Worm (Caenorhabditis elegans): ENCODE measurements around the gene K08E5.6.

K08E5.6 gene

DNA sequence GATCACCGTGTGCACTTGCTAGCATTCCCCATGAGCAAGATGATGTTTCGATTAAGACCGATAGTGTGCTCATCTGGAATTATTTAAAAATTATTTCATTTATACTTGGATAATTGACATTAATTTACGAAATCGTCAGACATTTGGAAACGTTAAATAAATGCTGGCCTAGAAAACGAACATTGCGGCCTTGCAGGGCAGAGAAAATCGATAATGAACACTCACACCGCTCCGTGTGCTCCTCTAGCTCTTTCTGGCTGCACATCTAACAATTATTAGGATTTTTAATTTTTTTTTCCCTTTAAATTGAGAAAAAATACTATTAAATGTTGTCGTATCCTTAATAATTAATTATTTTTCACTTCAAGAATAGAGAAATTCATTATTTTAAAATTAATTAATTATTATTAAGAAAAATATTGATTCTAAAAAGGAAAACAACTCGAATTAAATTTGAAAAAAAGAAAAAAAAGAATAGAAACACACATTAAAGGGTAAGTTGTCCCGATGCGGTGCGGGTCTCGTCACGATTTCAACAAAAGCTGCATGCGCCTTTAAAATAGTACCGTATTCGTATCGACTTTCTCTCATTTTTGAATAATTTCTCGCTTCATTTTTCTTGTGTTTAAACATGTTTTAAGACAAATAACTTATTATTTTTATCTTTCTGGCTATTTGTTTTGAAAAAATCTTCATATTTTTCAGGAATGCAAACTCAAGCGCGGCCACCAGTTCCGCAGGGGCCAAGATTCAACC is 20.6 kb upstream of the K08E5.6 start, which contains the start of the genes gtf-2H3 and ham-3:
Gene gtf-2H3 (minus strand): TSS at position 73 of the 756 bp plus-strand sequence.
Gene ham-3 (plus strand): TSS at position 706 of the 756 bp plus-strand sequence.
- TF ChIP-seq madf-6 (GFP tag; IDR thresholded peaks at IDR 0.05), result peak; percentile 87
- TF ChIP-seq ztf-28 (GFP tag; IDR thresholded peaks at IDR 0.05), result no peak
- peak; percentile 61 for TF ChIP-seq D2030.7 (GFP tag; IDR thresholded peaks at IDR 0.05)
- no peak for TF ChIP-seq cebp-1 (GFP tag; IDR thresholded peaks at IDR 0.05)
- peak; percentile 13 for TF ChIP-seq cebp-1 (tag; optimal IDR thresholded peaks at IDR 0.05)
- peak; percentile 15 for TF ChIP-seq lin-54 (GFP tag; optimal IDR thresholded peaks at IDR 0.05)
- TF ChIP-seq rec-8 (tag; optimal IDR thresholded peaks at IDR 0.05), result no peak
- TF ChIP-seq sea-2 (GFP tag; IDR thresholded peaks at IDR 0.05), result no peak
- TF ChIP-seq F33H1.4 (GFP tag; IDR thresholded peaks at IDR 0.05), result peak; percentile 90
- TF ChIP-seq madf-8 (GFP tag; conservative IDR thresholded peaks at IDR 0.05), result peak; percentile 33; the same call in 1 of the 2 replicates
- peak; percentile 68 for TF ChIP-seq xnd-1 (tag; optimal IDR thresholded peaks at IDR 0.05)
- no peak for TF ChIP-seq B0019.2 (GFP tag; conservative IDR thresholded peaks at IDR 0.05)
- TF ChIP-seq ceh-91 (GFP tag; IDR thresholded peaks at IDR 0.05), result peak; percentile 50; the same call in 1 of the 2 replicates
- TF ChIP-seq F57C9.4 (tag; optimal IDR thresholded peaks at IDR 0.05), result no peak
- no peak for TF ChIP-seq nfyb-1 (GFP tag; IDR thresholded peaks at IDR 0.05)
- TF ChIP-seq Y67H2A.10 (GFP tag; conservative IDR thresholded peaks at IDR 0.05), result no peak
- no peak for TF ChIP-seq egrh-3 (GFP tag; IDR thresholded peaks at IDR 0.05)
- TF ChIP-seq snpc-3.4 (tag; optimal IDR thresholded peaks at IDR 0.05), result peak; percentile 38
- no peak for TF ChIP-seq lin-26 (GFP tag; IDR thresholded peaks at IDR 0.05)
- TF ChIP-seq lsl-1 (GFP tag; optimal IDR thresholded peaks at IDR 0.05), result peak; percentile 85
- TF ChIP-seq dpff-1 (tag; optimal IDR thresholded peaks at IDR 0.05), result no peak
- no peak for TF ChIP-seq K12H6.12 (tag; optimal IDR thresholded peaks at IDR 0.05)
- no peak for TF ChIP-seq nfya-1 (tag; optimal IDR thresholded peaks at IDR 0.05; ENCODE audit: borderline replicate concordance, insufficient read depth)
- no peak for TF ChIP-seq zim-3 (tag; optimal IDR thresholded peaks at IDR 0.05)
- TF ChIP-seq F49E8.2 (tag; optimal IDR thresholded peaks at IDR 0.05; ENCODE audit: insufficient read depth), result no peak
- no peak for TF ChIP-seq pbrm-1 (GFP tag; IDR thresholded peaks at IDR 0.05)

DNA sequence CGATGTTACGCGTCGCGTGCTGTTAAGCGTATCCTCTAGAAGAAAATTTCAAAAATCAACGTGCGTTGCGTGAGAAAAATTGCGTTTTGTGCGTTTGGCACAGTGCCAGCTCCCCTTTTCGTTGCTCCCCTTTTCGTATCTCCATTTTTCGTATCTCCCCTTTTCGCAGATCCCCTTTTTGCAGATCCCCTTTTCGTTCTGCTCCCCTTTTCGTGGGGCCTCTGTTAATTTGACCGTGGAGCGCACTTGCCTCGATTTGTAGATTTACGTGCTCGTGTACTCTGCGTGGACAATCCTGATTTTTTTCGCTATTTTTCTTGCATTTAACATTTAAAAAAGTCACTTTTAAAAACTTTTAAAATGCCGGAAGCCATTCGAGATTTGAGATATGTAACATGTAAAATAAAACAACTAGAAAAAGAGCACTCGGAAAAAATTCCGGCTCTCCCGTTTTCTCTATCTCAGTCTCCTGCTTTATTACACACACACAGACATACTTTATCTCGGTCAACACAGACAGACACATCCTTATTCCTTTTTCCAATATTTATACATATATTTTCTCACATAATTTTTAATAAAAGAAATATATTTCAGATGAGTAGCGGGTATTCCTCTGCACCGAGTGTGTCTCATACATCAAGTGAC is 17.1 kb upstream of the K08E5.6 start, which contains the start of gene ttll-4:
Gene ttll-4 (plus strand): TSS at position 598 of the 648 bp plus-strand sequence.
- TF ChIP-seq Y53F4B.3 (GFP tag; IDR thresholded peaks at IDR 0.05) (no peak), attf-5 (GFP tag; optimal IDR thresholded peaks at IDR 0.05) (peak; percentile 47), ceh-79 (tag; optimal IDR thresholded peaks at IDR 0.05) (no peak), F10E7.11 (tag; optimal IDR thresholded peaks at IDR 0.05) (no peak), zfh-2 (GFP tag; conservative IDR thresholded peaks at IDR 0.05) (no peak), let-607 (tag; optimal IDR thresholded peaks at IDR 0.05) (no peak), Y95B8A.8 (GFP tag; IDR thresholded peaks at IDR 0.05) (peak; percentile 31; the same call in 1 of the 2 replicates), mxl-1 (tag; optimal IDR thresholded peaks at IDR 0.05) (no peak), lin-26 (GFP tag; IDR thresholded peaks at IDR 0.05) (no peak), K12H6.12 (tag; optimal IDR thresholded peaks at IDR 0.05) (peak; percentile 22), nfyb-1 (GFP tag; IDR thresholded peaks at IDR 0.05) (no peak), madf-10 (tag; optimal IDR thresholded peaks at IDR 0.05) (no peak), hsf-1 (GFP tag; IDR thresholded peaks at IDR 0.05) (no peak), C06A6.2 (GFP tag; conservative IDR thresholded peaks at IDR 0.05) (peak; percentile 60; the same call in 1 of the 2 replicates), dpff-1 (tag; optimal IDR thresholded peaks at IDR 0.05) (no peak), ztf-25 (GFP tag; IDR thresholded peaks at IDR 0.05) (0 out of 2 replicates have a peak, but pooled peaks have one; percentile 56), B0035.1 (tag; optimal IDR thresholded peaks at IDR 0.05) (no peak), tbx-9 (tag; optimal IDR thresholded peaks at IDR 0.05; ENCODE audit: borderline replicate concordance) (no peak), lag-1 (GFP tag; IDR thresholded peaks at IDR 0.05) (no peak), ztf-3 (GFP tag; optimal IDR thresholded peaks at IDR 0.05) (no peak), gei-17 (GFP tag; optimal IDR thresholded peaks at IDR 0.05) (no peak), madf-6 (GFP tag; IDR thresholded peaks at IDR 0.05) (peak; percentile 59), unc-62 (GFP tag; optimal IDR thresholded peaks at IDR 0.05) (no peak), ceh-40 (GFP tag; IDR thresholded peaks at IDR 0.05) (no peak)
